Fruit fly (Drosophila melanogaster) whole organism, adult: ENCODE data around the gene CG43658.

Source experiments
- CG1620 ChIP-seq: fragments of 200-800 bp; sonication (Bioruptor generic); optimal IDR thresholded peaks from 2 replicates; lab custom pipeline; 2016; ENCODE audit warnings: missing biosample characterization, missing genetic modification characterization
- CG7101 ChIP-seq: fragments of 200-800 bp; sonication (Bioruptor generic); optimal IDR thresholded peaks from 2 replicates; lab custom pipeline; 2018; ENCODE audit warnings: missing biosample characterization, mild to moderate bottlenecking, missing genetic modification characterization, moderate library complexity
- Hr96 ChIP-seq: fragments of 200-800 bp; sonication (Bioruptor generic); optimal IDR thresholded peaks from 2 replicates; lab custom pipeline; 2016; ENCODE audit warnings: missing biosample characterization, missing genetic modification characterization

dm6 chrX:17518117-17518689, 42.8 kb downstream of the CG43658 start:
- TF ChIP-seq CG7101 (tag; lab: Kevin White, UChicago), result no peak
- no peak for TF ChIP-seq CG1620 (GFP tag; lab: Kevin White, UChicago)
- no peak for TF ChIP-seq Hr96 (GFP tag; lab: Kevin White, UChicago)
